Worm (Caenorhabditis elegans) whole organism, early embryonic: ENCODE measurements around the gene raga-1.

ENCODE experiments used
- B0310.2 ChIP-seq: sonication (generic microtip); optimal IDR thresholded peaks from 2 replicates; lab custom pipeline; 2016; ENCODE audit warnings: mild to moderate bottlenecking, missing genetic modification characterization, missing compliant biosample characterization
- ama-1 ChIP-seq: fragments of 150-350 bp; optimal IDR thresholded peaks from 2 replicates; lab custom pipeline; 2014
- ets-7 ChIP-seq: sonication (generic microtip); optimal IDR thresholded peaks from 2 replicates; lab custom pipeline; 2016; ENCODE audit warnings: missing genotype, missing genetic modification characterization, missing compliant biosample characterization
- hmg-4 ChIP-seq: fragments of 200-800 bp; sonication (Bioruptor generic); optimal IDR thresholded peaks from 2 replicates; lab custom pipeline; 2018; ENCODE audit warnings: mild to moderate bottlenecking, missing genetic modification characterization, missing compliant biosample characterization
- tbx-11 ChIP-seq: fragments of 200-800 bp; sonication (Bioruptor generic); IDR thresholded peaks from 2 replicates; pipeline ENCODE4 v1.3.6; 2022; ENCODE audit warnings: missing genetic modification characterization, missing compliant biosample characterization

ce11 chrII:11255536-11255935, 45.6 kb upstream of the raga-1 start, which contains the start of gene T05B9.2:
- TF ChIP-seq ama-1: no peak
- TF ChIP-seq tbx-11 (GFP tag; lab: Robert Waterston, UW): no peak
- TF ChIP-seq ets-7 (tag; lab: Kevin White, UChicago): no peak
- TF ChIP-seq hmg-4: no peak
- TF ChIP-seq B0310.2 (tag; lab: Kevin White, UChicago): no peak
